Worm (Caenorhabditis elegans) whole organism, late embryonic: ENCODE measurements around the gene Y47D3A.1.

ENCODE experiments used
- C08G9.2 ChIP-seq: sonication (generic microtip); optimal IDR thresholded peaks from 2 replicates; lab custom pipeline; 2016; ENCODE audit warnings: mild to moderate bottlenecking, missing genetic modification characterization, moderate library complexity, missing compliant biosample characterization
- C38D4.7 ChIP-seq: fragments of 200-800 bp; sonication (Bioruptor generic); optimal IDR thresholded peaks from 2 replicates; lab custom pipeline; 2018; ENCODE audit warnings: mild to moderate bottlenecking, missing genetic modification characterization, moderate library complexity, missing compliant biosample characterization
- F13H6.1 ChIP-seq: sonication (generic microtip); optimal IDR thresholded peaks from 2 replicates; lab custom pipeline; 2016; ENCODE audit warnings: missing genetic modification characterization, missing compliant biosample characterization
- K02D7.2 ChIP-seq: sonication (generic microtip); optimal IDR thresholded peaks from 2 replicates; lab custom pipeline; 2017; ENCODE audit warnings: mild to moderate bottlenecking, missing genetic modification characterization, missing compliant biosample characterization
- K09A11.1 ChIP-seq: sonication (generic microtip); optimal IDR thresholded peaks from 2 replicates; lab custom pipeline; 2017; ENCODE audit warnings: antibody characterized with exemption, mild to moderate bottlenecking, missing genetic modification characterization, missing compliant biosample characterization; ENCODE audit not compliant: insufficient read depth
- ama-1 ChIP-seq: fragments of 150-350 bp; optimal IDR thresholded peaks from 2 replicates; lab custom pipeline; 2014
- ceh-14 ChIP-seq: sonication (generic microtip); optimal IDR thresholded peaks from 2 replicates; lab custom pipeline; 2016; ENCODE audit warnings: missing genotype, missing genetic modification characterization, missing compliant biosample characterization
- ceh-18 ChIP-seq: sonication (generic microtip); optimal IDR thresholded peaks from 2 replicates; lab custom pipeline; 2016; ENCODE audit warnings: missing genetic modification characterization, missing compliant biosample characterization
- ceh-19 ChIP-seq: fragments of 200-800 bp; sonication (Bioruptor generic); optimal IDR thresholded peaks from 2 replicates; lab custom pipeline; 2018; ENCODE audit warnings: mild to moderate bottlenecking, missing genetic modification characterization, missing compliant biosample characterization
- ceh-22 ChIP-seq: sonication (generic microtip); optimal IDR thresholded peaks from 2 replicates; lab custom pipeline; 2017; ENCODE audit warnings: missing biosample characterization, missing genetic modification characterization
- ceh-9 ChIP-seq: sonication (generic microtip); optimal IDR thresholded peaks from 2 replicates; lab custom pipeline; 2016; ENCODE audit warnings: mild to moderate bottlenecking, missing genetic modification characterization, inconsistent platforms, missing compliant biosample characterization
- dve-1 ChIP-seq: sonication (generic microtip); optimal IDR thresholded peaks from 2 replicates; lab custom pipeline; 2017; ENCODE audit warnings: antibody characterized with exemption, mild to moderate bottlenecking, missing genetic modification characterization, missing compliant biosample characterization
- elt-4 ChIP-seq: sonication (generic microtip); optimal IDR thresholded peaks from 2 replicates; lab custom pipeline; 2016; ENCODE audit warnings: missing genetic modification characterization, missing compliant biosample characterization
- ets-4 ChIP-seq: sonication (generic microtip); optimal IDR thresholded peaks from 2 replicates; lab custom pipeline; 2016; ENCODE audit warnings: missing genetic modification characterization, missing compliant biosample characterization
- fax-1 ChIP-seq: sonication (generic microtip); optimal IDR thresholded peaks from 2 replicates; lab custom pipeline; 2016; ENCODE audit warnings: missing genotype, missing genetic modification characterization, missing compliant biosample characterization
- hlh-30 ChIP-seq: sonication (generic microtip); optimal IDR thresholded peaks from 2 replicates; lab custom pipeline; 2017; ENCODE audit warnings: antibody characterized with exemption, missing genetic modification characterization, missing compliant biosample characterization; ENCODE audit not compliant: insufficient read depth
- hlh-6 ChIP-seq: sonication (generic microtip); optimal IDR thresholded peaks from 2 replicates; lab custom pipeline; 2016; ENCODE audit warnings: missing genotype, missing genetic modification characterization, missing compliant biosample characterization
- hlh-8 ChIP-seq: sonication (generic microtip); optimal IDR thresholded peaks from 2 replicates; lab custom pipeline; 2016; ENCODE audit warnings: missing genotype, missing genetic modification characterization, missing compliant biosample characterization
- nfya-1 ChIP-seq: sonication (generic microtip); optimal IDR thresholded peaks from 2 replicates; lab custom pipeline; 2017; ENCODE audit warnings: missing genetic modification characterization, mild to moderate bottlenecking, missing compliant biosample characterization, antibody characterized with exemption, moderate library complexity
- nhr-232 ChIP-seq: sonication (generic microtip); optimal IDR thresholded peaks from 2 replicates; lab custom pipeline; 2016; ENCODE audit warnings: missing genetic modification characterization, missing compliant biosample characterization
- pag-3 ChIP-seq: sonication (generic microtip); optimal IDR thresholded peaks from 2 replicates; lab custom pipeline; 2016; ENCODE audit warnings: missing compliant biosample characterization, missing genetic modification characterization, borderline replicate concordance
- pat-9 ChIP-seq: fragments of 200-800 bp; sonication (Bioruptor generic); optimal IDR thresholded peaks from 2 replicates; lab custom pipeline; 2018; ENCODE audit warnings: mild to moderate bottlenecking, missing genetic modification characterization, moderate library complexity, missing compliant biosample characterization
- pha-4 ChIP-seq: fragments of 150-350 bp; optimal IDR thresholded peaks from 2 replicates; lab custom pipeline; 2018; ENCODE audit warnings: missing biosample characterization, missing genetic modification reagents, missing genetic modification characterization
- pros-1 ChIP-seq: fragments of 150-350 bp; optimal IDR thresholded peaks from 2 replicates; lab custom pipeline; 2014; ENCODE audit warnings: missing biosample characterization, missing genetic modification reagents, missing genetic modification characterization
- sdc-2 ChIP-seq: sonication (generic microtip); optimal IDR thresholded peaks from 2 replicates; lab custom pipeline; 2016; ENCODE audit warnings: missing genotype, missing genetic modification characterization, missing compliant biosample characterization
- syd-9 ChIP-seq: sonication (generic microtip); optimal IDR thresholded peaks from 2 replicates; lab custom pipeline; 2016; ENCODE audit warnings: mild to moderate bottlenecking, missing genetic modification characterization, moderate library complexity, missing compliant biosample characterization
- tbx-2 ChIP-seq: sonication (generic microtip); optimal IDR thresholded peaks from 2 replicates; lab custom pipeline; 2016; ENCODE audit warnings: missing genetic modification characterization, missing compliant biosample characterization
- unc-3 ChIP-seq, 2 experiments: fragments of 200-800 bp in 1 of 2; sonication (Bioruptor generic) in 1 of 2; sonication (generic microtip) in 1 of 2; conservative IDR thresholded peaks in 1 of 2; optimal IDR thresholded peaks in 1 of 2; 2 replicates each; pipeline versions ENCODE4 v1.3.6 to Lab custom; 2016 to 2022; ENCODE audit warnings: missing compliant biosample characterization in 2 of 2, missing genetic modification characterization in 2 of 2, missing genetic modification reagents in 1 of 2
- ztf-16 ChIP-seq: sonication (generic microtip); optimal IDR thresholded peaks from 2 replicates; lab custom pipeline; 2017; ENCODE audit warnings: missing genetic modification characterization, missing compliant biosample characterization

Y47D3A.1 gene

ce11 chrIII:11091651-11092278, 49.9 kb downstream of the Y47D3A.1 start (continued):
- peak; percentile 60 for TF ChIP-seq pag-3
- TF ChIP-seq ets-4: peak; percentile 95
- no peak for TF ChIP-seq pros-1 (tag; lab: Kevin White, UChicago)
- TF ChIP-seq C38D4.7: peak; percentile 36
- TF ChIP-seq ama-1 (lab: Kevin White, UChicago): no peak
- TF ChIP-seq nfya-1: no peak
- no peak for TF ChIP-seq nhr-232 (tag; lab: Kevin White, UChicago)
- peak; percentile 43 for TF ChIP-seq K02D7.2 (tag; lab: Kevin White, UChicago)
- TF ChIP-seq pha-4 (tag; lab: Kevin White, UChicago): no peak
- TF ChIP-seq ceh-18 (tag; lab: Kevin White, UChicago): peak; percentile 37
- TF ChIP-seq hlh-30 (tag; lab: Kevin White, UChicago): no peak
- TF ChIP-seq ceh-19 (GFP tag; lab: Kevin White, UChicago): peak; percentile 24
- peak; percentile 96 for TF ChIP-seq tbx-2
- TF ChIP-seq ceh-9: peak; percentile 23
- peak; percentile 7 for TF ChIP-seq hlh-6 (tag; lab: Kevin White, UChicago)
- peak; percentile 90 for TF ChIP-seq F13H6.1 (tag; lab: Kevin White, UChicago)
- no peak for TF ChIP-seq K09A11.1
- peak; percentile 36 for TF ChIP-seq syd-9 (tag; lab: Kevin White, UChicago)
- peak; percentile 50 for TF ChIP-seq sdc-2 (tag; lab: Kevin White, UChicago)
- TF ChIP-seq ceh-14: peak; percentile 94
- peak; percentile 86 for TF ChIP-seq hlh-8
- TF ChIP-seq unc-3 (GFP tag; conservative IDR thresholded peaks at IDR 0.05; lab: Robert Waterston, UW): no peak
- peak; percentile 69 for TF ChIP-seq unc-3 (tag; optimal IDR thresholded peaks at IDR 0.05; lab: Kevin White, UChicago)
- peak; percentile 99 for TF ChIP-seq C08G9.2 (tag; lab: Kevin White, UChicago)
- peak; percentile 67 for TF ChIP-seq ztf-16 (tag; lab: Kevin White, UChicago)
- peak; percentile 85 for TF ChIP-seq fax-1 (tag; lab: Kevin White, UChicago)
- peak; percentile 90 for TF ChIP-seq elt-4
- TF ChIP-seq dve-1 (tag; lab: Kevin White, UChicago): no peak

- TF ChIP-seq ceh-22 (tag; lab: Kevin White, UChicago) (no peak), pat-9 (tag; lab: Kevin White, UChicago) (no peak), ama-1 (lab: Kevin White, UChicago) (peak; percentile 66)
- TF ChIP-seq, all 69 proteins: peak for 1
These were observed 50.7 kb downstream of the Y47D3A.1 start for ce11 chrIII:11090870-11091386.

ce11 chrIII:11090112-11090648, 51.5 kb downstream of the Y47D3A.1 start:
- no peak for TF ChIP-seq ets-4
- TF ChIP-seq ama-1 (lab: Kevin White, UChicago): peak; percentile 89
- peak; percentile 75 for TF ChIP-seq nfya-1
